Fruit fly (Drosophila melanogaster) whole organism, embryonic: Measurements from ENCODE around the gene pdm2.
A peak's percentile ranks its signal among the peaks of the same experiment; 100 is the strongest.

Experiments
- BEAF-32 ChIP-seq: fragments of 200-800 bp; sonication (Bioruptor generic); optimal IDR thresholded peaks from 3 replicates; lab custom pipeline; 2017; ENCODE audit warnings: missing biosample characterization, missing genetic modification characterization, mild to moderate bottlenecking, moderate library complexity, missing genetic modification reagents
- Bteb2 ChIP-seq: fragments of 200-800 bp; sonication (Bioruptor generic); optimal IDR thresholded peaks from 2 replicates; lab custom pipeline; 2016; ENCODE audit warnings: missing biosample characterization, missing genetic modification characterization
- CG10431 ChIP-seq: fragments of 200-800 bp; sonication (Bioruptor generic); optimal IDR thresholded peaks from 3 replicates; lab custom pipeline; 2018; ENCODE audit warnings: missing biosample characterization, mild to moderate bottlenecking, missing genetic modification characterization
- CG10565 ChIP-seq: fragments of 200-800 bp; sonication (Bioruptor generic); optimal IDR thresholded peaks from 3 replicates; lab custom pipeline; 2016; ENCODE audit warnings: missing biosample characterization, mild to moderate bottlenecking, missing genetic modification characterization
- CG10654 ChIP-seq: fragments of 200-800 bp; sonication (Bioruptor generic); optimal IDR thresholded peaks from 2 replicates; lab custom pipeline; 2016; ENCODE audit warnings: missing biosample characterization, missing genetic modification characterization
- CG10979 ChIP-seq: fragments of 200-800 bp; sonication (Bioruptor generic); optimal IDR thresholded peaks from 2 replicates; lab custom pipeline; 2018; ENCODE audit warnings: missing biosample characterization, mild to moderate bottlenecking, missing genetic modification characterization, moderate library complexity
- CG12071 ChIP-seq: fragments of 200-800 bp; sonication (Bioruptor generic); optimal IDR thresholded peaks from 3 replicates; lab custom pipeline; 2018; ENCODE audit warnings: missing biosample characterization, mild to moderate bottlenecking, missing genetic modification characterization
- CG15073 ChIP-seq: fragments of 200-800 bp; sonication (Bioruptor generic); optimal IDR thresholded peaks from 2 replicates; lab custom pipeline; 2016; ENCODE audit warnings: missing biosample characterization, missing genetic modification characterization
- CG16863 ChIP-seq: fragments of 200-800 bp; sonication (Bioruptor generic); optimal IDR thresholded peaks from 3 replicates; lab custom pipeline; 2016; ENCODE audit warnings: missing biosample characterization, missing genetic modification characterization
- CG17328 ChIP-seq: fragments of 200-800 bp; sonication (Bioruptor generic); IDR thresholded peaks from 2 replicates; pipeline ENCODE4 v1.3.6; 2022; ENCODE audit warnings: missing biosample characterization, missing genetic modification characterization
- CG5180 ChIP-seq: fragments of 200-800 bp; sonication (Bioruptor generic); optimal IDR thresholded peaks from 3 replicates; lab custom pipeline; 2017; ENCODE audit warnings: missing biosample characterization, missing genetic modification characterization, mild to moderate bottlenecking, moderate library complexity, missing genetic modification reagents
- CG5245 ChIP-seq: fragments of 200-800 bp; sonication (Bioruptor generic); optimal IDR thresholded peaks from 3 replicates; lab custom pipeline; 2016; ENCODE audit warnings: missing biosample characterization, missing genetic modification characterization
- CG6791 ChIP-seq: fragments of 200-800 bp; sonication (Bioruptor generic); IDR thresholded peaks from 3 replicates; pipeline ENCODE4 v1.3.6; 2022; ENCODE audit warnings: missing biosample characterization, missing genetic modification characterization; ENCODE audit not compliant: partially characterized antibody
- CG7357 ChIP-seq: fragments of 200-800 bp; sonication (Bioruptor generic); IDR thresholded peaks from 3 replicates; pipeline ENCODE4 v1.3.6; 2022; ENCODE audit warnings: missing biosample characterization, missing genetic modification characterization
- CG7745 ChIP-seq: fragments of 200-800 bp; sonication (Bioruptor generic); optimal IDR thresholded peaks from 2 replicates; lab custom pipeline; 2018; ENCODE audit warnings: missing biosample characterization, mild to moderate bottlenecking, missing genetic modification characterization, moderate library complexity
- CG7987 ChIP-seq: fragments of 200-800 bp; sonication (Bioruptor generic); optimal IDR thresholded peaks from 2 replicates; lab custom pipeline; 2018; ENCODE audit warnings: missing biosample characterization, mild to moderate bottlenecking, missing genetic modification characterization, moderate library complexity
- CG8388 ChIP-seq: fragments of 200-800 bp; sonication (Bioruptor generic); optimal IDR thresholded peaks from 2 replicates; lab custom pipeline; 2019; ENCODE audit warnings: missing biosample characterization, mild to moderate bottlenecking, missing genetic modification characterization, moderate library complexity
- CG9797 ChIP-seq: fragments of 200-800 bp; sonication (Bioruptor generic); optimal IDR thresholded peaks from 3 replicates; lab custom pipeline; 2018; ENCODE audit warnings: missing biosample characterization, mild to moderate bottlenecking, missing genetic modification characterization
- Camta ChIP-seq: fragments of 200-800 bp; sonication (Bioruptor generic); optimal IDR thresholded peaks from 2 replicates; lab custom pipeline; 2016; ENCODE audit warnings: missing biosample characterization, missing genetic modification characterization
- CkIIα-i1 ChIP-seq: fragments of 200-800 bp; sonication (Bioruptor generic); IDR thresholded peaks from 2 replicates; pipeline ENCODE4 v1.3.6; 2022; ENCODE audit warnings: missing biosample characterization, missing genetic modification characterization
- D ChIP-seq, 2 experiments: fragments of 200-800 bp in 1 of 2; fragments of >200 bp in 1 of 2; sonication (Bioruptor generic) in 1 of 2; optimal IDR thresholded peaks; 2 replicates in 1 of 2; 3 replicates in 1 of 2; lab custom pipeline; 2017; ENCODE audit warnings: mild to moderate bottlenecking in 1 of 2, missing biosample characterization in 1 of 2, missing genetic modification characterization in 1 of 2, missing genetic modification reagents in 1 of 2
- Drgx ChIP-seq: fragments of 200-800 bp; sonication (Bioruptor generic); IDR thresholded peaks from 2 replicates; pipeline ENCODE4 v1.3.6; 2022; ENCODE audit warnings: missing biosample characterization, missing genetic modification characterization
- HLHmδ ChIP-seq: fragments of 200-800 bp; sonication (Bioruptor generic); optimal IDR thresholded peaks from 2 replicates; lab custom pipeline; 2018; ENCODE audit warnings: missing biosample characterization, mild to moderate bottlenecking, missing genetic modification characterization, moderate library complexity
- Meics ChIP-seq: fragments of 200-800 bp; sonication (Bioruptor generic); optimal IDR thresholded peaks from 2 replicates; lab custom pipeline; 2017; ENCODE audit warnings: missing biosample characterization, mild to moderate bottlenecking, missing genetic modification characterization
- NC2α ChIP-seq: fragments of 200-800 bp; sonication (Bioruptor generic); optimal IDR thresholded peaks from 2 replicates; lab custom pipeline; 2016; ENCODE audit warnings: missing biosample characterization, missing genetic modification characterization
- Rfx ChIP-seq: fragments of 200-800 bp; sonication (Bioruptor generic); IDR thresholded peaks from 2 replicates; pipeline ENCODE4 v1.3.6; 2022; ENCODE audit warnings: missing biosample characterization, missing genetic modification characterization
- Rx ChIP-seq: fragments of 200-800 bp; sonication (Bioruptor generic); IDR thresholded peaks from 2 replicates; pipeline ENCODE4 v1.3.6; 2022; ENCODE audit warnings: missing biosample characterization, missing genetic modification characterization
- Side ChIP-seq: fragments of 200-800 bp; sonication (Bioruptor generic); optimal IDR thresholded peaks from 2 replicates; lab custom pipeline; 2016; ENCODE audit warnings: missing biosample characterization, missing genetic modification characterization
- TFAM ChIP-seq: fragments of 200-800 bp; sonication (Bioruptor generic); optimal IDR thresholded peaks from 2 replicates; lab custom pipeline; 2017; ENCODE audit warnings: missing biosample characterization, missing genetic modification characterization, inconsistent platforms
- Vsx1 ChIP-seq: fragments of 200-800 bp; sonication (Bioruptor generic); optimal IDR thresholded peaks from 2 replicates; lab custom pipeline; 2017; ENCODE audit warnings: missing biosample characterization, mild to moderate bottlenecking, missing genetic modification characterization, missing genetic modification reagents
- Xbp1 ChIP-seq: fragments of 200-800 bp; sonication (Bioruptor generic); optimal IDR thresholded peaks from 3 replicates; lab custom pipeline; 2016; ENCODE audit warnings: missing biosample characterization, mild to moderate bottlenecking, missing genetic modification characterization
- Xrp1 ChIP-seq: fragments of 200-800 bp; sonication (Bioruptor generic); IDR thresholded peaks from 2 replicates; pipeline ENCODE4 v1.3.6; 2022; ENCODE audit warnings: missing biosample characterization, missing genetic modification characterization
- al ChIP-seq: fragments of 200-800 bp; sonication (Bioruptor generic); IDR thresholded peaks from 2 replicates; pipeline ENCODE4 v1.3.6; 2022; ENCODE audit warnings: missing biosample characterization, missing genetic modification characterization
- ash1 ChIP-seq: fragments of 200-800 bp; sonication (Bioruptor generic); optimal IDR thresholded peaks from 2 replicates; lab custom pipeline; 2018; ENCODE audit warnings: missing biosample characterization, mild to moderate bottlenecking, missing genetic modification characterization
- cato ChIP-seq: fragments of 200-800 bp; sonication (Bioruptor generic); optimal IDR thresholded peaks from 2 replicates; lab custom pipeline; 2016; ENCODE audit warnings: missing biosample characterization, missing genetic modification characterization, borderline replicate concordance
- croc ChIP-seq: fragments of 200-800 bp; sonication (Bioruptor generic); conservative IDR thresholded peaks from 3 replicates; pipeline ENCODE4 v1.3.6; 2022; ENCODE audit warnings: missing biosample characterization, missing genetic modification characterization
- crol ChIP-seq: fragments of 200-800 bp; sonication (Bioruptor generic); IDR thresholded peaks from 2 replicates; pipeline ENCODE4 v1.3.6; 2022; ENCODE audit warnings: missing biosample characterization, missing genetic modification characterization
- esg ChIP-seq: fragments of 200-800 bp; sonication (Bioruptor generic); conservative IDR thresholded peaks from 2 replicates; pipeline ENCODE4 v1.3.6; 2022; ENCODE audit warnings: missing biosample characterization, missing genetic modification characterization
- fd3F ChIP-seq: fragments of 200-800 bp; sonication (Bioruptor generic); optimal IDR thresholded peaks from 2 replicates; lab custom pipeline; 2018; ENCODE audit warnings: missing biosample characterization, mild to moderate bottlenecking, missing genetic modification characterization, moderate library complexity
- her ChIP-seq: fragments of 200-800 bp; sonication (Bioruptor generic); optimal IDR thresholded peaks from 2 replicates; lab custom pipeline; 2016; ENCODE audit warnings: missing biosample characterization, missing genetic modification characterization
- lilli ChIP-seq: fragments of 200-800 bp; sonication (Bioruptor generic); optimal IDR thresholded peaks from 3 replicates; lab custom pipeline; 2016; ENCODE audit warnings: missing biosample characterization, missing genetic modification characterization
- nerfin-2 ChIP-seq: fragments of 200-800 bp; sonication (Bioruptor generic); IDR thresholded peaks from 2 replicates; pipeline ENCODE4 v1.3.6; 2022; ENCODE audit warnings: missing biosample characterization, missing genetic modification characterization; ENCODE audit not compliant: partially characterized antibody
- org-1 ChIP-seq: fragments of 200-800 bp; sonication (Bioruptor generic); optimal IDR thresholded peaks from 2 replicates; lab custom pipeline; 2017; ENCODE audit warnings: missing biosample characterization, missing genetic modification characterization
- sisA ChIP-seq: fragments of 200-800 bp; sonication (Bioruptor generic); IDR thresholded peaks from 2 replicates; pipeline ENCODE4 v1.3.6; 2022; ENCODE audit warnings: missing biosample characterization, missing genetic modification characterization
- slbo ChIP-seq: fragments of 200-800 bp; sonication (Bioruptor generic); IDR thresholded peaks from 2 replicates; pipeline ENCODE4 v1.3.6; 2022; ENCODE audit warnings: missing biosample characterization, missing genetic modification characterization
- sob ChIP-seq: fragments of 200-800 bp; sonication (Bioruptor generic); IDR thresholded peaks from 2 replicates; pipeline ENCODE4 v1.3.6; 2022; ENCODE audit warnings: missing biosample characterization, missing genetic modification characterization
- stwl ChIP-seq: fragments of 200-800 bp; sonication (Bioruptor generic); optimal IDR thresholded peaks from 3 replicates; lab custom pipeline; 2018; ENCODE audit warnings: missing biosample characterization, mild to moderate bottlenecking, missing genetic modification characterization, moderate library complexity
- tin ChIP-seq: fragments of 200-800 bp; sonication (Bioruptor generic); optimal IDR thresholded peaks from 3 replicates; lab custom pipeline; 2016; ENCODE audit warnings: missing biosample characterization, missing genetic modification characterization
- trh ChIP-seq: fragments of 200-800 bp; sonication (Bioruptor generic); optimal IDR thresholded peaks from 2 replicates; lab custom pipeline; 2016; ENCODE audit warnings: missing biosample characterization, missing genetic modification characterization
- wdn ChIP-seq: fragments of 200-800 bp; sonication (Bioruptor generic); IDR thresholded peaks from 2 replicates; pipeline ENCODE4 v1.3.6; 2022; ENCODE audit warnings: missing biosample characterization, missing genetic modification characterization
- wek ChIP-seq: fragments of 200-800 bp; sonication (Bioruptor generic); optimal IDR thresholded peaks from 3 replicates; lab custom pipeline; 2018; ENCODE audit warnings: missing biosample characterization, mild to moderate bottlenecking, missing genetic modification characterization, moderate library complexity
- z ChIP-seq: fragments of 200-800 bp; sonication (Bioruptor generic); IDR thresholded peaks from 3 replicates; pipeline ENCODE4 v1.3.6; 2022; ENCODE audit warnings: missing biosample characterization, missing genetic modification characterization

Gene pdm2

dm6 chr2L:12712255-12712654, 55.3 kb downstream of the pdm2 start (continued):
- TF ChIP-seq D (optimal IDR thresholded peaks at IDR 0.05; lab: Kevin White, UChicago) (no peak), D (GFP tag; optimal IDR thresholded peaks at IDR 0.05; lab: Kevin White, UChicago) (no peak), CG7357 (GFP tag; lab: Robert Waterston, UW) (no peak), nerfin-2 (GFP tag; lab: Robert Waterston, UW) (peak; percentile 11; the same call in 1 of the 2 replicates), CG7745 (tag; lab: Kevin White, UChicago) (no peak), CG10431 (GFP tag; lab: Kevin White, UChicago) (no peak), CG10979 (no peak), NC2α (GFP tag; lab: Kevin White, UChicago) (no peak), CG8388 (GFP tag; lab: Kevin White, UChicago) (no peak), CG15073 (no peak), CG10565 (GFP tag; lab: Kevin White, UChicago) (no peak), lilli (GFP tag; lab: Kevin White, UChicago) (peak; percentile 27), CG17328 (GFP tag; lab: Robert Waterston, UW) (no peak), CG9797 (GFP tag; lab: Kevin White, UChicago) (peak; percentile 79), Bteb2 (GFP tag; lab: Kevin White, UChicago) (no peak), HLHmδ (GFP tag; lab: Kevin White, UChicago) (no peak), wdn (no peak), Xbp1 (GFP tag; lab: Kevin White, UChicago) (no peak), her (no peak), fd3F (GFP tag; lab: Kevin White, UChicago) (no peak), al (no peak), tin (GFP tag; lab: Kevin White, UChicago) (no peak), CG6791 (GFP tag; lab: Robert Waterston, UW) (no peak), stwl (tag; lab: Kevin White, UChicago) (peak; percentile 84), Camta (GFP tag; lab: Kevin White, UChicago) (no peak), Xrp1 (GFP tag; lab: Robert Waterston, UW) (no peak), CG16863 (GFP tag; lab: Kevin White, UChicago) (no peak), crol (GFP tag; lab: Robert Waterston, UW) (peak; percentile 32; the same call in 1 of the 2 replicates), Side (GFP tag; lab: Kevin White, UChicago) (no peak), Rfx (GFP tag; lab: Robert Waterston, UW) (peak; percentile 31), Rx (GFP tag; lab: Robert Waterston, UW) (no peak), trh (no peak), org-1 (no peak), TFAM (GFP tag; lab: Kevin White, UChicago) (no peak), Vsx1 (no peak), z (GFP tag; lab: Robert Waterston, UW) (no peak), croc (GFP tag; lab: Robert Waterston, UW) (no peak), CG5245 (GFP tag; lab: Kevin White, UChicago) (no peak), CG7987 (no peak), Drgx (no peak), CkIIα-i1 (no peak), wek (GFP tag; lab: Kevin White, UChicago) (no peak), slbo (GFP tag; lab: Robert Waterston, UW) (no peak), sisA (GFP tag; lab: Robert Waterston, UW) (no peak), ash1 (GFP tag; lab: Kevin White, UChicago) (no peak), CG12071 (GFP tag; lab: Kevin White, UChicago) (no peak), CG10654 (GFP tag; lab: Kevin White, UChicago) (no peak), esg (GFP tag; lab: Robert Waterston, UW) (no peak), CG5180 (no peak), Meics (no peak), cato (GFP tag; lab: Kevin White, UChicago) (no peak), BEAF-32 (GFP tag; lab: Kevin White, UChicago) (peak; percentile 33), sob (GFP tag; lab: Robert Waterston, UW) (no peak)
